Worm (Caenorhabditis elegans) whole organism, late embryonic: ENCODE measurements around the gene ZK105.5.

Source experiments
- C38D4.7 ChIP-seq: fragments of 200-800 bp; sonication (Bioruptor generic); optimal IDR thresholded peaks from 2 replicates; lab custom pipeline; 2018; ENCODE audit warnings: mild to moderate bottlenecking, missing genetic modification characterization, moderate library complexity, missing compliant biosample characterization
- K09A11.1 ChIP-seq: sonication (generic microtip); optimal IDR thresholded peaks from 2 replicates; lab custom pipeline; 2017; ENCODE audit warnings: antibody characterized with exemption, mild to moderate bottlenecking, missing genetic modification characterization, missing compliant biosample characterization; ENCODE audit not compliant: insufficient read depth
- ama-1 ChIP-seq: fragments of 150-350 bp; optimal IDR thresholded peaks from 2 replicates; lab custom pipeline; 2014
- dve-1 ChIP-seq: sonication (generic microtip); optimal IDR thresholded peaks from 2 replicates; lab custom pipeline; 2017; ENCODE audit warnings: antibody characterized with exemption, mild to moderate bottlenecking, missing genetic modification characterization, missing compliant biosample characterization
- lim-6 ChIP-seq: sonication (generic microtip); optimal IDR thresholded peaks from 2 replicates; lab custom pipeline; 2016; ENCODE audit warnings: missing genetic modification characterization, missing compliant biosample characterization
- nhr-11 ChIP-seq: fragments of 150-350 bp; optimal IDR thresholded peaks from 2 replicates; lab custom pipeline; 2014; ENCODE audit warnings: missing biosample characterization, missing genetic modification characterization
- npax-4 ChIP-seq: sonication (generic microtip); optimal IDR thresholded peaks from 2 replicates; lab custom pipeline; 2016; ENCODE audit warnings: missing genetic modification characterization, missing compliant biosample characterization
- tbx-2 ChIP-seq: sonication (generic microtip); optimal IDR thresholded peaks from 2 replicates; lab custom pipeline; 2016; ENCODE audit warnings: missing genetic modification characterization, missing compliant biosample characterization
- ttx-3 ChIP-seq: sonication (generic microtip); optimal IDR thresholded peaks from 2 replicates; lab custom pipeline; 2016; ENCODE audit warnings: missing genetic modification reagents, missing genetic modification characterization, missing compliant biosample characterization
- unc-3 ChIP-seq, 2 experiments: fragments of 200-800 bp in 1 of 2; sonication (Bioruptor generic) in 1 of 2; sonication (generic microtip) in 1 of 2; conservative IDR thresholded peaks in 1 of 2; optimal IDR thresholded peaks in 1 of 2; 2 replicates each; pipeline versions ENCODE4 v1.3.6 to Lab custom; 2016 to 2022; ENCODE audit warnings: missing compliant biosample characterization in 2 of 2, missing genetic modification characterization in 2 of 2, missing genetic modification reagents in 1 of 2
- zip-5 ChIP-seq: sonication (generic microtip); optimal IDR thresholded peaks from 2 replicates; lab custom pipeline; 2016; ENCODE audit warnings: missing genetic modification characterization, missing compliant biosample characterization

ce11 chrV:7745903-7746302 is 28.4 kb upstream of the ZK105.5 start:
- TF ChIP-seq nhr-11 (tag; lab: Kevin White, UChicago), result no peak
- no peak for TF ChIP-seq ttx-3 (tag; lab: Kevin White, UChicago)
- no peak for TF ChIP-seq npax-4 (tag; lab: Kevin White, UChicago)
- no peak for TF ChIP-seq ama-1 (lab: Kevin White, UChicago)
- TF ChIP-seq unc-3 (GFP tag; conservative IDR thresholded peaks at IDR 0.05; lab: Robert Waterston, UW), result no peak
- TF ChIP-seq unc-3 (tag; optimal IDR thresholded peaks at IDR 0.05; lab: Kevin White, UChicago), result no peak
- peak; percentile 70 for TF ChIP-seq tbx-2
- no peak for TF ChIP-seq lim-6 (tag; lab: Kevin White, UChicago)
- TF ChIP-seq dve-1, result no peak
- no peak for TF ChIP-seq zip-5 (tag; lab: Kevin White, UChicago)
- TF ChIP-seq K09A11.1 (tag; lab: Kevin White, UChicago), result no peak
- no peak for TF ChIP-seq C38D4.7 (GFP tag; lab: Kevin White, UChicago)
